Worm (Caenorhabditis elegans) whole organism, young adult: ENCODE measurements around the gene rpl-22.

Experiments
- F33H1.4 ChIP-seq: fragments of 200-800 bp; sonication (Bioruptor generic); IDR thresholded peaks from 2 replicates; pipeline ENCODE4 v1.3.6; 2022; ENCODE audit warnings: missing genetic modification reagents, missing genetic modification characterization, missing compliant biosample characterization
- aptf-3 ChIP-seq: fragments of 200-800 bp; sonication (Bioruptor generic); IDR thresholded peaks from 2 replicates; pipeline ENCODE4 v1.3.6; 2022; ENCODE audit warnings: missing genetic modification characterization, missing compliant biosample characterization
- dpl-1 ChIP-seq: fragments of 150-350 bp; optimal IDR thresholded peaks from 2 replicates; lab custom pipeline; 2014; ENCODE audit warnings: missing biosample characterization, missing genetic modification reagents, missing genetic modification characterization
- egl-18 ChIP-seq: fragments of 200-800 bp; sonication (Bioruptor generic); IDR thresholded peaks from 2 replicates; pipeline ENCODE4 v1.3.6; 2022; ENCODE audit warnings: missing genetic modification reagents, missing genetic modification characterization, missing compliant biosample characterization
- him-1 ChIP-seq: sonication (generic microtip); optimal IDR thresholded peaks from 2 replicates; lab custom pipeline; 2016; ENCODE audit warnings: missing genotype, missing genetic modification reagents, missing genetic modification characterization, missing compliant biosample characterization
- lin-40 ChIP-seq: sonication (generic microtip); optimal IDR thresholded peaks from 2 replicates; lab custom pipeline; 2016; ENCODE audit warnings: missing genetic modification characterization, mild to moderate bottlenecking, missing compliant biosample characterization, missing genotype, missing genetic modification reagents
- madf-8 ChIP-seq: fragments of 200-800 bp; sonication (Bioruptor generic); conservative IDR thresholded peaks from 2 replicates; pipeline ENCODE4 v1.3.6; 2022; ENCODE audit warnings: missing genetic modification reagents, missing genetic modification characterization, missing compliant biosample characterization
- sea-2 ChIP-seq: fragments of 200-800 bp; sonication (Bioruptor generic); IDR thresholded peaks from 2 replicates; pipeline ENCODE4 v1.3.6; 2022; ENCODE audit warnings: missing genetic modification characterization, missing compliant biosample characterization
- ztf-6 ChIP-seq: fragments of 200-800 bp; sonication (Bioruptor generic); IDR thresholded peaks from 2 replicates; pipeline ENCODE4 v1.3.6; 2022; ENCODE audit warnings: missing genetic modification reagents, missing genetic modification characterization, missing compliant biosample characterization

DNA sequence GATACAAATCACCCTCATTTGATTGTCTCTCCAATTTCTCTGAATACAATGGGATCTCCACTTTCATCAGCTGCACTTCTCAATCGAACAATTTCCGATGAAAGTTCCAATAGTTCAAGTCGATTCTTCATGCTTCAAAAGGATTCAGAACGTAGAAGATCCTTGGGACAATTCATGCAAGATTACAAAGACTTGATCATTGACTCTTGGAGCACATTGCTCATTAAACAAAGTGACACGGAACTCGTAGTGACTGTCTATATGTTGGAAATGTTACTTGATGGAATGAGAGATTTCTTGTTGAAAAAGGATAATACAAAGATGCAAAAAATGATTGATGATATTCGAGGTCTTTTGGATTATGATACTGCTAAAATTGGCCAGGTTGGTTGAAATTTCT is 27.5 kb upstream of the rpl-22 start:
- TF ChIP-seq lin-40 (tag; lab: Kevin White, UChicago) (no peak), aptf-3 (no peak), egl-18 (GFP tag; lab: Robert Waterston, UW) (no peak), F33H1.4 (GFP tag; lab: Robert Waterston, UW) (no peak), ztf-6 (GFP tag; lab: Robert Waterston, UW) (no peak), madf-8 (GFP tag; lab: Robert Waterston, UW) (no peak), dpl-1 (GFP tag; lab: Kevin White, UChicago) (no peak), sea-2 (no peak), him-1 (tag; lab: Kevin White, UChicago) (no peak)
